Worm (Caenorhabditis elegans) whole organism, L3 larva: ENCODE measurements around the gene ddn-1.

Experiments
- R02D3.7 ChIP-seq: fragments of 150-350 bp; optimal IDR thresholded peaks from 2 replicates; lab custom pipeline; 2014; ENCODE audit warnings: missing biosample characterization, missing genetic modification characterization
- ZK546.5 ChIP-seq: sonication (generic microtip); optimal IDR thresholded peaks from 2 replicates; lab custom pipeline; 2017; ENCODE audit warnings: missing biosample characterization, missing genetic modification characterization
- aly-2 ChIP-seq: fragments of 150-350 bp; optimal IDR thresholded peaks from 2 replicates; lab custom pipeline; 2014; ENCODE audit warnings: missing biosample characterization, missing genetic modification characterization
- ama-1 ChIP-seq: fragments of 150-350 bp; optimal IDR thresholded peaks from 2 replicates; lab custom pipeline; 2018
- ceh-28 ChIP-seq: fragments of 150-350 bp; optimal IDR thresholded peaks from 2 replicates; lab custom pipeline; 2014; ENCODE audit warnings: missing biosample characterization, missing genetic modification reagents, missing genetic modification characterization
- ceh-82 ChIP-seq: fragments of 150-350 bp; optimal IDR thresholded peaks from 2 replicates; lab custom pipeline; 2014; ENCODE audit warnings: missing biosample characterization, missing genetic modification characterization
- ceh-9 ChIP-seq: sonication (generic microtip); optimal IDR thresholded peaks from 2 replicates; lab custom pipeline; 2018; ENCODE audit warnings: missing biosample characterization, missing genetic modification characterization
- daf-12 ChIP-seq: fragments of 150-350 bp; optimal IDR thresholded peaks from 2 replicates; lab custom pipeline; 2014; ENCODE audit warnings: missing biosample characterization, missing genetic modification reagents, missing genetic modification characterization
- egl-27 ChIP-seq: sonication (generic microtip); optimal IDR thresholded peaks from 4 replicates; lab custom pipeline; 2017; ENCODE audit warnings: missing biosample characterization, missing genetic modification reagents, missing genetic modification characterization
- egl-5 ChIP-seq: fragments of 150-350 bp; optimal IDR thresholded peaks from 2 replicates; lab custom pipeline; 2017; ENCODE audit warnings: missing biosample characterization, missing genetic modification reagents, missing genetic modification characterization, inconsistent platforms
- elt-1 ChIP-seq: fragments of 150-350 bp; optimal IDR thresholded peaks from 2 replicates; lab custom pipeline; 2014; ENCODE audit warnings: missing biosample characterization, missing genetic modification characterization
- elt-2 ChIP-seq: sonication (generic microtip); optimal IDR thresholded peaks from 2 replicates; lab custom pipeline; 2016; ENCODE audit warnings: missing genetic modification reagents, mild to moderate bottlenecking, missing genetic modification characterization, missing compliant biosample characterization
- eor-1 ChIP-seq, 2 experiments: fragments of 150-350 bp; optimal IDR thresholded peaks; 2 replicates each; lab custom pipeline; 2014 to 2018; ENCODE audit warnings: missing biosample characterization in 2 of 2, missing genetic modification characterization in 2 of 2
- fkh-10 ChIP-seq: sonication (generic microtip); optimal IDR thresholded peaks from 2 replicates; lab custom pipeline; 2017; ENCODE audit warnings: missing biosample characterization, missing genetic modification reagents, missing genetic modification characterization
- fos-1 ChIP-seq: fragments of 150-350 bp; optimal IDR thresholded peaks from 2 replicates; lab custom pipeline; 2014; ENCODE audit warnings: missing biosample characterization, missing genetic modification characterization
- hmg-11 ChIP-seq: sonication (generic microtip); optimal IDR thresholded peaks from 2 replicates; lab custom pipeline; 2016; ENCODE audit warnings: missing genetic modification characterization, missing compliant biosample characterization
- jun-1 ChIP-seq: fragments of 150-350 bp; optimal IDR thresholded peaks from 2 replicates; lab custom pipeline; 2014; ENCODE audit warnings: missing biosample characterization, missing genetic modification reagents, missing genetic modification characterization
- lin-15B ChIP-seq: fragments of 150-350 bp; optimal IDR thresholded peaks from 2 replicates; lab custom pipeline; 2014; ENCODE audit warnings: missing biosample characterization, missing genetic modification characterization
- lin-39 ChIP-seq: fragments of 150-350 bp; optimal IDR thresholded peaks from 2 replicates; lab custom pipeline; 2018; ENCODE audit warnings: missing biosample characterization, missing genetic modification reagents, missing genetic modification characterization
- mdl-1 ChIP-seq: fragments of 150-350 bp; optimal IDR thresholded peaks from 2 replicates; lab custom pipeline; 2014; ENCODE audit warnings: missing biosample characterization, missing genetic modification characterization
- mml-1 ChIP-seq: fragments of 150-350 bp; sonication (generic microtip); optimal IDR thresholded peaks from 3 replicates; lab custom pipeline; 2014; ENCODE audit warnings: missing biosample characterization, missing genetic modification characterization
- nfya-1 ChIP-seq: sonication (generic microtip); optimal IDR thresholded peaks from 2 replicates; lab custom pipeline; 2017; ENCODE audit warnings: missing genetic modification characterization, mild to moderate bottlenecking, missing compliant biosample characterization, antibody characterized with exemption, moderate library complexity; ENCODE audit not compliant: insufficient read depth
- nhr-11 ChIP-seq: fragments of 150-350 bp; optimal IDR thresholded peaks from 2 replicates; lab custom pipeline; 2014; ENCODE audit warnings: missing biosample characterization, missing genetic modification characterization
- nhr-12 ChIP-seq: fragments of 150-350 bp; optimal IDR thresholded peaks from 2 replicates; lab custom pipeline; 2014; ENCODE audit warnings: missing biosample characterization, missing genetic modification characterization
- nhr-23 ChIP-seq: fragments of 150-350 bp; optimal IDR thresholded peaks from 2 replicates; lab custom pipeline; 2014; ENCODE audit warnings: missing biosample characterization, missing genetic modification reagents, missing genetic modification characterization
- nhr-237 ChIP-seq: fragments of 150-350 bp; optimal IDR thresholded peaks from 2 replicates; lab custom pipeline; 2014; ENCODE audit warnings: missing biosample characterization, missing genetic modification characterization
- nhr-25 ChIP-seq: sonication (generic microtip); optimal IDR thresholded peaks from 2 replicates; lab custom pipeline; 2017; ENCODE audit warnings: missing biosample characterization, missing genetic modification characterization
- nhr-28 ChIP-seq: fragments of 150-350 bp; optimal IDR thresholded peaks from 2 replicates; lab custom pipeline; 2014; ENCODE audit warnings: missing biosample characterization, missing genetic modification characterization
- nhr-43 ChIP-seq: sonication (generic microtip); optimal IDR thresholded peaks from 2 replicates; lab custom pipeline; 2016; ENCODE audit warnings: mild to moderate bottlenecking, missing genetic modification characterization, missing compliant biosample characterization; ENCODE audit not compliant: poor library complexity, severe bottlenecking
- nhr-67 ChIP-seq: fragments of 150-350 bp; optimal IDR thresholded peaks from 2 replicates; lab custom pipeline; 2014; ENCODE audit warnings: missing biosample characterization, missing genetic modification characterization
- nhr-76 ChIP-seq: fragments of 150-350 bp; sonication (generic microtip); optimal IDR thresholded peaks from 5 replicates; lab custom pipeline; 2014; ENCODE audit warnings: missing biosample characterization, missing genetic modification characterization
- nhr-77 ChIP-seq: fragments of 150-350 bp; optimal IDR thresholded peaks from 2 replicates; lab custom pipeline; 2014; ENCODE audit warnings: missing biosample characterization, missing genetic modification characterization
- pha-4 ChIP-seq: fragments of 150-350 bp; optimal IDR thresholded peaks from 2 replicates; lab custom pipeline; 2014; ENCODE audit warnings: missing biosample characterization, missing genetic modification reagents, missing genetic modification characterization
- pqm-1 ChIP-seq: fragments of 150-350 bp; optimal IDR thresholded peaks from 2 replicates; lab custom pipeline; 2017; ENCODE audit warnings: missing biosample characterization, missing genetic modification characterization, inconsistent platforms
- sea-2 ChIP-seq: fragments of 150-350 bp; sonication (generic microtip); optimal IDR thresholded peaks from 4 replicates; lab custom pipeline; 2014; ENCODE audit warnings: missing biosample characterization, missing genetic modification reagents, missing genetic modification characterization
- skn-1 ChIP-seq: fragments of 150-350 bp; optimal IDR thresholded peaks from 2 replicates; lab custom pipeline; 2014; ENCODE audit warnings: missing biosample characterization, missing genetic modification characterization
- snpc-4 ChIP-seq: fragments of 150-350 bp; optimal IDR thresholded peaks from 2 replicates; lab custom pipeline; 2014; ENCODE audit warnings: missing biosample characterization, missing genetic modification characterization
- unc-39 ChIP-seq: sonication (generic microtip); optimal IDR thresholded peaks from 4 replicates; lab custom pipeline; 2017; ENCODE audit warnings: missing biosample characterization, missing genetic modification characterization

ddn-1 gene

DNA sequence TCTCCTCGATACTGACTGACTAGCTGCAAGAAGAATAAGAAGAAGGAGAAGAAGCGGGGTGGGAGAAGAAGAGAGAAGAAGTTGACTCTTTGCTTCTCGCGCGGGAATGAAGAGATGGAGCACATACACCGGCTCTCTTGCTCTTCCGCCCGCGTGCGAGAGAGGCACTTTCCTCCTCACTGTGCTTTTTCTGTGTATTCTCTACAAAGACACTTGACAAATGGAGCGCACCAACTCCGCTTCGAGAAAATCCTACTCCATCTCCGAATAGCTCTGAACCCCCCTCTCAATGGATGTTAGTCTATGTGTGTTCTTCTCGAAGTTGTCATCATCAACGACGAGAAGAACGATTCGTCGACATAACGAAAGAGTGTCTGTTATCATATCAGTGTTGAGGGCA, 24.2 kb upstream of the ddn-1 start:
- TF ChIP-seq elt-2 (tag; lab: Kevin White, UChicago) = peak; percentile 34
- no peak for TF ChIP-seq egl-5 (tag; lab: Kevin White, UChicago)
- TF ChIP-seq pha-4 (tag; lab: Kevin White, UChicago) = peak; percentile 46

ce11 chrV:8782112-8782511, 21.8 kb upstream of the ddn-1 start:
- TF ChIP-seq pha-4 (tag; lab: Kevin White, UChicago) (peak; percentile 6), nhr-77 (tag; lab: Kevin White, UChicago) (no peak)

- TF ChIP-seq pha-4 (tag; lab: Kevin White, UChicago) (peak; percentile 4), nhr-237 (no peak), fos-1 (no peak), fkh-10 (no peak), aly-2 (tag; lab: Kevin White, UChicago) (no peak), hmg-11 (tag; lab: Kevin White, UChicago) (no peak), mdl-1 (tag; lab: Kevin White, UChicago) (no peak), sea-2 (GFP tag; lab: Kevin White, UChicago) (no peak), jun-1 (tag; lab: Kevin White, UChicago) (no peak), elt-2 (tag; lab: Kevin White, UChicago) (peak; percentile 70), nhr-23 (tag; lab: Kevin White, UChicago) (no peak), nhr-25 (tag; lab: Kevin White, UChicago) (no peak), nfya-1 (tag; lab: Kevin White, UChicago) (no peak), R02D3.7 (tag; lab: Kevin White, UChicago) (no peak), pqm-1 (tag; lab: Kevin White, UChicago) (peak; percentile 8)
Observed at ce11 chrV:8781164-8781563, 20.8 kb upstream of the ddn-1 start.

- TF ChIP-seq egl-27 (tag; lab: Kevin White, UChicago) = no peak
- no peak for TF ChIP-seq ama-1 (lab: Kevin White, UChicago)
- TF ChIP-seq nhr-28 (tag; lab: Kevin White, UChicago) = no peak
- TF ChIP-seq lin-15B (tag; lab: Kevin White, UChicago) = no peak
- TF ChIP-seq, all 47 proteins: peak for 0
Observed at ce11 chrV:8776270-8776669, 16.0 kb upstream of the ddn-1 start, which contains the start of gene B0507.1. B0507.1 (plus strand) TSS chrV:8776570.

- peak; percentile 74 for TF ChIP-seq pha-4 (tag; lab: Kevin White, UChicago)
- TF ChIP-seq sea-2 (GFP tag; lab: Kevin White, UChicago) = no peak
- no peak for TF ChIP-seq hmg-11 (tag; lab: Kevin White, UChicago)
- no peak for TF ChIP-seq nfya-1 (tag; lab: Kevin White, UChicago)
- TF ChIP-seq nhr-28 (tag; lab: Kevin White, UChicago) = no peak
- TF ChIP-seq ceh-82 (tag; lab: Kevin White, UChicago) = no peak
- no peak for TF ChIP-seq lin-39 (tag; lab: Kevin White, UChicago)
- no peak for TF ChIP-seq nhr-11 (tag; lab: Kevin White, UChicago)
- TF ChIP-seq pqm-1 (tag; lab: Kevin White, UChicago) = peak; percentile 28
- peak; percentile 41 for TF ChIP-seq snpc-4
- no peak for TF ChIP-seq R02D3.7 (tag; lab: Kevin White, UChicago)
- peak; percentile 29 for TF ChIP-seq ceh-28 (tag; lab: Kevin White, UChicago)
- TF ChIP-seq nhr-23 (tag; lab: Kevin White, UChicago) = no peak
- no peak for TF ChIP-seq nhr-76 (tag; lab: Kevin White, UChicago)
- no peak for TF ChIP-seq elt-1
- peak; percentile 37 for TF ChIP-seq elt-2 (tag; lab: Kevin White, UChicago)
- TF ChIP-seq lin-15B (tag; lab: Kevin White, UChicago) = peak; percentile 40
- TF ChIP-seq, all 47 proteins: peak for 6
Observed at ce11 chrV:8773826-8774382, 13.6 kb upstream of the ddn-1 start, which contains the start of gene B0507.2. B0507.2 (plus strand) TSS chrV:8774332.

DNA sequence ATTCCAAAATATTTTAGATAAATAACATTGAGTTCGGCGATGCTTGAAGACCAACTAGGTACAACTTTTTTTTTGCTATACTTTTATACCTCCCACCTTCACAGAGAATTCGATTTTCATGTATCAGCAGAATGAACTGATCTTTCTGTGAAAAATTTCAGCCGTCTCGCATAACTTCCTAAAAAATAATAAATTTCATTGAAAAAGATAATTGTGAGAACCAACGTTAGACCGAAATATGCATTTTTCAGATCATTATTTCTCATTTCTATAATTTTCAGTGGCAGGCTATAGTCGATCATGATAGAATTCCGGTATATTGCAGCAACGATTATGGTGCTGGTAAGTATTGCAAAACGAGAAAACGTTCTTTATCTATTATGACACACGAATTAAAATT, 11.3 kb upstream of the ddn-1 start, which contains the start of gene srx-115:
Gene srx-115 (plus strand): TSS at position 301 of the 400 bp plus-strand sequence.
- TF ChIP-seq eor-1 (tag; optimal IDR thresholded peaks at IDR 0.05; lab: Kevin White, UChicago) (no peak), mdl-1 (tag; lab: Kevin White, UChicago) (no peak), lin-39 (tag; lab: Kevin White, UChicago) (no peak), nhr-43 (tag; lab: Kevin White, UChicago) (no peak), ceh-9 (tag; lab: Kevin White, UChicago) (no peak), hmg-11 (tag; lab: Kevin White, UChicago) (no peak), skn-1 (tag; lab: Kevin White, UChicago) (no peak), mml-1 (tag; lab: Kevin White, UChicago) (no peak), fos-1 (no peak), unc-39 (tag; lab: Kevin White, UChicago) (no peak), ZK546.5 (tag; lab: Kevin White, UChicago) (no peak), ceh-28 (tag; lab: Kevin White, UChicago) (no peak), nhr-12 (tag; lab: Kevin White, UChicago) (no peak), R02D3.7 (tag; lab: Kevin White, UChicago) (no peak), nhr-67 (tag; lab: Kevin White, UChicago) (no peak), daf-12 (tag; lab: Kevin White, UChicago) (no peak), nhr-28 (tag; lab: Kevin White, UChicago) (no peak)
